Worm (Caenorhabditis elegans) whole organism, midembryonic: ENCODE data around the gene F41H10.4.

Experiments used
- T22C8.4 ChIP-seq: fragments of 200-800 bp; sonication (Bioruptor generic); IDR thresholded peaks from 2 replicates; pipeline ENCODE4 v1.3.6; 2022; ENCODE audit warnings: missing genetic modification characterization, missing compliant biosample characterization
- cog-1 ChIP-seq: sonication (generic microtip); optimal IDR thresholded peaks from 2 replicates; lab custom pipeline; 2016; ENCODE audit warnings: missing genetic modification characterization, missing compliant biosample characterization
- flt-1 ChIP-seq: fragments of 200-800 bp; sonication (Bioruptor generic); IDR thresholded peaks from 2 replicates; pipeline ENCODE4 v1.3.6; 2022; ENCODE audit warnings: missing genetic modification characterization, missing compliant biosample characterization
- klf-2 ChIP-seq: fragments of 200-800 bp; sonication (Bioruptor generic); conservative IDR thresholded peaks from 2 replicates; pipeline ENCODE4 v1.3.6; 2022; ENCODE audit warnings: missing genetic modification reagents, missing genetic modification characterization, missing compliant biosample characterization
- med-1 ChIP-seq: sonication (generic microtip); optimal IDR thresholded peaks from 2 replicates; lab custom pipeline; 2017; ENCODE audit warnings: missing genetic modification characterization, mild to moderate bottlenecking, missing compliant biosample characterization, antibody characterized with exemption, missing genetic modification reagents; ENCODE audit not compliant: insufficient read depth
- ref-1 ChIP-seq: fragments of 200-800 bp; sonication (Bioruptor generic); conservative IDR thresholded peaks from 2 replicates; pipeline ENCODE4 v1.3.6; 2022; ENCODE audit warnings: missing genetic modification reagents, missing genetic modification characterization, missing compliant biosample characterization
- tab-1 ChIP-seq: fragments of 200-800 bp; sonication (Bioruptor generic); IDR thresholded peaks from 2 replicates; pipeline ENCODE4 v1.3.6; 2022; ENCODE audit warnings: missing genetic modification characterization, missing compliant biosample characterization
- ztf-23 ChIP-seq: fragments of 200-800 bp; sonication (Bioruptor generic); IDR thresholded peaks from 2 replicates; pipeline ENCODE4 v1.3.6; 2022; ENCODE audit warnings: missing genetic modification reagents, missing genetic modification characterization, missing compliant biosample characterization
- ztf-29 ChIP-seq: fragments of 200-800 bp; sonication (Bioruptor generic); IDR thresholded peaks from 2 replicates; pipeline ENCODE4 v1.3.6; 2022; ENCODE audit warnings: missing genetic modification reagents, missing genetic modification characterization, missing compliant biosample characterization

Gene F41H10.4

DNA sequence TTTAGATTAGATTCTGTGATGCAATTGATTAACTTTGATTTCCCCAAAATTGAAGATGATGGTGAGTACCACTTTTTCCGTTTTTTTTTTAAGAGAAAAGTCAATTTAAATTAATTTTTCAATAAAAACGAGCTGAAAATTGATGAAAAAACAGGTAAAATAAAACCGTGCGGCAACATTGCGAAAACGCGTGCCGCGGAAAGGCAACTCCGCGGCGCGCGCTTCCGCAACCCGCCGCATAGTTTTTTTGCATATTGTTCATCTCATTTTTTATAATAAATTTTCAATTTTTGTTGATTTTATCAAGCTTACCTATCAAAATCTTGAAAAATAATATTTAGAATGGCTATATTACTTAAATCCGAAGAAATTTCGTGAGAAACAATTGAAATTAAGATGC lies 6.6 kb downstream of the F41H10.4 start:
- TF ChIP-seq ztf-29 (GFP tag; lab: Robert Waterston, UW) (0 out of 2 replicates have a peak, but pooled peaks have one; percentile 29), med-1 (peak; percentile 34), cog-1 (tag; lab: Kevin White, UChicago) (peak; percentile 26), klf-2 (GFP tag; lab: Robert Waterston, UW) (no peak), flt-1 (GFP tag; lab: Robert Waterston, UW) (peak; percentile 85), tab-1 (GFP tag; lab: Robert Waterston, UW) (peak; percentile 39; the same call in 1 of the 2 replicates), T22C8.4 (GFP tag; lab: Robert Waterston, UW) (peak; percentile 57; the same call in 1 of the 2 replicates), ztf-23 (GFP tag; lab: Robert Waterston, UW) (0 out of 2 replicates have a peak, but pooled peaks have one; percentile 25), ref-1 (GFP tag; lab: Robert Waterston, UW) (0 out of 2 replicates have a peak, but pooled peaks have one; percentile 19)

- TF ChIP-seq tab-1 (GFP tag; lab: Robert Waterston, UW) (no peak), ref-1 (GFP tag; lab: Robert Waterston, UW) (no peak), ztf-29 (GFP tag; lab: Robert Waterston, UW) (no peak), med-1 (no peak), T22C8.4 (GFP tag; lab: Robert Waterston, UW) (no peak), ztf-23 (GFP tag; lab: Robert Waterston, UW) (no peak), klf-2 (GFP tag; lab: Robert Waterston, UW) (no peak), cog-1 (tag; lab: Kevin White, UChicago) (no peak), flt-1 (GFP tag; lab: Robert Waterston, UW) (no peak)
These were observed 10.0 kb downstream of the F41H10.4 start for ce11 chrIV:5374321-5374720.

- no peak for TF ChIP-seq T22C8.4 (GFP tag; lab: Robert Waterston, UW)
- no peak for TF ChIP-seq med-1
- TF ChIP-seq ztf-29 (GFP tag; lab: Robert Waterston, UW) = no peak
- TF ChIP-seq flt-1 (GFP tag; lab: Robert Waterston, UW) = no peak
These were observed 10.6 kb downstream of the F41H10.4 start for ce11 chrIV:5374946-5375345.

DNA sequence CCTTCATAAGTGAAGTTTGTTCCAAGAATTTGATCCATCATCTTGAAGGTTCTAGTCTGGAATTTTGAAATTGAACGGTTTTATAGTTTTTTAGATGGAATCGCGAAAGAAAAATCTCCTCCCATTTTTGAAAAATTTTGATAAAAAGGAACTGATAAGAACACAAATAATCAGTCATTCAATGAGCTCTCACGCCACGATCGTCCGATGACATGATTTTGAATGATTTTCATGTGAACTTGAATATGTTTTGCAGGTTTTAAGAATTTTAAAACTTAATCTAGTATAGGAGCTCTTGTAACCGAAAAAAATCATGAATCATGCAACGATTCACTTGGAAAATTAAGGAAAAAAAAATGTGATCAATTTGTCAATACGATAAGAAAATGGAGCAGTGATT lies 12.7 kb downstream of the F41H10.4 start, which contains the start of gene elo-5:
Gene elo-5, minus strand, starts transcription at position 56 of the 400 bp plus-strand sequence.
- TF ChIP-seq ztf-23 (GFP tag; lab: Robert Waterston, UW) (no peak), tab-1 (GFP tag; lab: Robert Waterston, UW) (no peak), med-1 (no peak), klf-2 (GFP tag; lab: Robert Waterston, UW) (no peak), ref-1 (GFP tag; lab: Robert Waterston, UW) (no peak), T22C8.4 (GFP tag; lab: Robert Waterston, UW) (no peak), cog-1 (tag; lab: Kevin White, UChicago) (no peak), ztf-29 (GFP tag; lab: Robert Waterston, UW) (no peak), flt-1 (GFP tag; lab: Robert Waterston, UW) (no peak)

DNA sequence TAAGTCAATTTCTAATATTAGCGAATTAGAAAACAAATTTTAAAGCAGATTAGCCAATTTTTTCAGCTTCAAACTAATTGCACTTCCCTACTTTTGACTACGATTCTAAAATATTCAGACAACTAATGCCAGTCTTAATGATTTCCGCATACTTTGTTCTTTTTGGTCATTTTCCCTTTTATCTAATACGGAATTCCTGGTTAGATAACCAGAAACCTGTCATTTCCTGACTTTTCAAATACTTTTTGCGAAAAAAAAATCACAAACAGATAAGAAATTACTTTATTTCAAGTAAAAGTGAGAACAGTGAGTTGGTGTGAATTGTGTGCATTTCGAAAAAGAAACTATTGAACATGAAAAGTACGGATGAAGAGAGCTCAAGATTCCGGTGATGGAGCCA lies 15.8 kb downstream of the F41H10.4 start:
- no peak for TF ChIP-seq klf-2 (GFP tag; lab: Robert Waterston, UW)
- no peak for TF ChIP-seq ztf-29 (GFP tag; lab: Robert Waterston, UW)
- no peak for TF ChIP-seq cog-1 (tag; lab: Kevin White, UChicago)
- TF ChIP-seq ref-1 (GFP tag; lab: Robert Waterston, UW) = no peak
- TF ChIP-seq ztf-23 (GFP tag; lab: Robert Waterston, UW) = no peak
- TF ChIP-seq tab-1 (GFP tag; lab: Robert Waterston, UW) = no peak
- no peak for TF ChIP-seq flt-1 (GFP tag; lab: Robert Waterston, UW)
- TF ChIP-seq med-1 = no peak
- no peak for TF ChIP-seq T22C8.4 (GFP tag; lab: Robert Waterston, UW)

DNA sequence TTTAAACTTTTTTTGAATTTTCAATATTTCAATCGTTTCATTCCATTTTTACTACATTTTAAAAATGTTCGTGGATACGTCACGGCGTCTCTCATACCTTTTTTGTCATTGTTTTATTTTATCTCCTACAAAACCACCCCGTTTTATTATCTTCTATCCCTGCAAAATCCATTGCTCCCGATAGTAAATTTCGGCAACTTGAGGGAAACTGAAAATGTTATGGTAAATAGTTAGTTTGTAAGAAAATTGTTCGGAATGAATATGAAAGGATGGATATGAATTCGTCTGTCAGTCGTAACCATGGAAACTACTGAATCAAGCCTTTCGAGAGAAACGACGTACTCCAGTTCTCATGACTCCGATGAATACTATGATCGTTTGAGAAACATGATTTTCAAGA lies 17.0 kb downstream of the F41H10.4 start, which contains the start of gene F41H10.2:
Gene F41H10.2, plus strand, starts transcription at position 301 of the 400 bp plus-strand sequence.
- no peak for TF ChIP-seq T22C8.4 (GFP tag; lab: Robert Waterston, UW)
- TF ChIP-seq flt-1 (GFP tag; lab: Robert Waterston, UW) = no peak
- no peak for TF ChIP-seq tab-1 (GFP tag; lab: Robert Waterston, UW)
- no peak for TF ChIP-seq ztf-29 (GFP tag; lab: Robert Waterston, UW)
- no peak for TF ChIP-seq ref-1 (GFP tag; lab: Robert Waterston, UW)
- no peak for TF ChIP-seq med-1
- no peak for TF ChIP-seq klf-2 (GFP tag; lab: Robert Waterston, UW)
- no peak for TF ChIP-seq ztf-23 (GFP tag; lab: Robert Waterston, UW)
- no peak for TF ChIP-seq cog-1 (tag; lab: Kevin White, UChicago)

DNA sequence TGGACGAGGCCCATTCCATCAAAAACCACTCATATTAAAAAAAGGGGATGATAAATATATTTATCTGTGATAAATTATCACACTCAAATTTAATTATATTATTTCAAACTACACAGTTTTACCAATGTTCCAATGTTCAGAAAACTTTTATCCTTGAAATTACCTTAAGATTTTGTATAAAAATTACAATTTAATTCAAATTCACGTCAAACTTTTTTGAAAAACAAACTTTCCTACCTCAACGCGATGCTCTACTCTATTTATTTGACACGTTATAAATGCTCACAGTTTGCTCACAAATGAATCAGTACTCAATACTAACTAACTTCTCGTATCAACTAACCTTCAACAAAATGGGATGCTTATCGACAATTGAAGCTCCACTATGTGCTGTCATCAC lies 18.2 kb downstream of the F41H10.4 start, which contains the start of gene F41H10.1:
Gene F41H10.1, plus strand, starts transcription at position 301 of the 400 bp plus-strand sequence.
- no peak for TF ChIP-seq cog-1 (tag; lab: Kevin White, UChicago)

ce11 chrIV:5385020-5385419 lies 20.7 kb downstream of the F41H10.4 start, which contains the start of gene F41H10.12:
F41H10.12 (plus strand) TSS chrIV:5385320.
- TF ChIP-seq cog-1 (tag; lab: Kevin White, UChicago) (no peak), T22C8.4 (GFP tag; lab: Robert Waterston, UW) (no peak), klf-2 (GFP tag; lab: Robert Waterston, UW) (no peak)

- TF ChIP-seq klf-2 (GFP tag; lab: Robert Waterston, UW) = no peak
- TF ChIP-seq cog-1 (tag; lab: Kevin White, UChicago) = no peak
- no peak for TF ChIP-seq ztf-23 (GFP tag; lab: Robert Waterston, UW)
- no peak for TF ChIP-seq med-1
- no peak for TF ChIP-seq ref-1 (GFP tag; lab: Robert Waterston, UW)
- no peak for TF ChIP-seq tab-1 (GFP tag; lab: Robert Waterston, UW)
- no peak for TF ChIP-seq ztf-29 (GFP tag; lab: Robert Waterston, UW)
- TF ChIP-seq T22C8.4 (GFP tag; lab: Robert Waterston, UW) = no peak
- no peak for TF ChIP-seq flt-1 (GFP tag; lab: Robert Waterston, UW)
These were observed 24.2 kb downstream of the F41H10.4 start, which contains the start of gene elo-6 for ce11 chrIV:5388477-5389065. elo-6 (minus strand) TSS chrIV:5388559.
